Worm (Caenorhabditis elegans): ENCODE results near the gene kin-16.

DNA sequence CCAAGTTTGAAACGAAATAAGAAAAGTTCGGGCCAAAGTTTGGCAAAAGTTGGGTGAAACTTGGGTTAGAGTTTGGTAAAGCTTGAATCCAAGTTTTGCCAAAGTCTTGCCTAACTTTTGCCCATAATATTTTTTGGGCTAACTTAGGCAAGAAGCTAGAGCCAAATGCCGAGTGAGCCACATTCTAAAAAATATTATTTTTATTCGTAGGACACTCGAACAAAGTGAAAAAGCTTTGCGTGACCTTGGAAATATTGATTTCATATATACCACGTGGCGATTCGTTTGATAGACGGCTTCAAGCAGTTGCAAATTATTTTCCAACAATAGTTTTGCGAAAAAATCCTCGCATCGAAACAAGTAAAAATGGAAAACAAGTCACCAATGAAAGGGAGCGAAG is 32.1 kb downstream of the kin-16 start, which contains the start of gene Y51B9A.5:
- TF ChIP-seq snpc-4 (tag; optimal IDR thresholded peaks at IDR 0.05) (no peak), lin-39 (tag; optimal IDR thresholded peaks at IDR 0.05) (no peak), ama-1 (optimal IDR thresholded peaks at IDR 0.05) (no peak), skn-1 (tag; optimal IDR thresholded peaks at IDR 0.05) (no peak), unc-55 (GFP tag; optimal IDR thresholded peaks at IDR 0.05) (no peak), aly-2 (tag; optimal IDR thresholded peaks at IDR 0.05) (no peak), mbf-1 (tag; optimal IDR thresholded peaks at IDR 0.05) (no peak), fos-1 (tag; optimal IDR thresholded peaks at IDR 0.05) (no peak), blmp-1 (tag; optimal IDR thresholded peaks at IDR 0.05; ENCODE audit: insufficient read depth) (no peak)
